Worm (Caenorhabditis elegans): ENCODE results near the gene Y55F3AM.21.

Y55F3AM.21 gene

DNA sequence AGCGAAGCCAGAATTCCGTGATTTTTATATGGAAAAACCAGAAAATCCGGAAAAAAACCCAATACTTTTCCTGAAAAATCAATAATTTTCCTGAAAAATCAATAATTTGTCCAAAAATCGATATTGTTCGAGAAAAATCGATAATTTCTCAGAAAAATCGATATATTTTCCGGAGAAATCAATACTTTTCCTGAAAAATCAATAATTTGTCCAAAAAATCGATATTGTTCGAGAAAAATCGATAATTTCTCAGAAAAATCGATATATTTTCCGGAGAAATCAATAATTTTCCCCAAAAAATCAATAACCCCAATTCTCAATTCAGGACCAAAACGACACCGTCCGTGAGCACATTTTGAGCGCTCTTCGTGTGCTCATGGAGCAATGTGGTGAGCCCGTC is 51.0 kb downstream of the Y55F3AM.21 start:
- peak; percentile 97 for TF ChIP-seq ceh-28 (tag; optimal IDR thresholded peaks at IDR 0.05)
- TF ChIP-seq jun-1 (tag; optimal IDR thresholded peaks at IDR 0.05), result no peak

DNA sequence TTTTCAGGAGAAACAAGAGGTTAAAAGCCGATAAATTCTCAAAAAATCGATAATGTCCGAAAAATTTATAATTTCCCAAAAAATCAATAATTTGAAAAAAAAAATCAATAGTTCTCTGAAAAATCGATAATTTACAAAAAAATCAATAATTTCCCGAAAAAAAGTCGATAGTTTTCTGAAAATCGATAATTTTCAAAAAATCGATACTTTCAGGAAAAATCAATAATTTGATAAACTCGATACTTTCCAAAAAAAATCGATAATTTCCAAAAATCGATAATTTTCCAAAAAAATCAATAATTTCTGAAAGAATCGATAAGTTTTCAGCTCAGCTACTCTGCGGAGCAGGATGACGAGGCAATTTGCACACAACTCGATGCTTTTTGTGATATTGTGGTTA is 51.8 kb downstream of the Y55F3AM.21 start:
- peak; percentile 99 for TF ChIP-seq ceh-28 (tag; optimal IDR thresholded peaks at IDR 0.05)
- no peak for TF ChIP-seq mdl-1 (tag; optimal IDR thresholded peaks at IDR 0.05)

Measured in whole organism, L3 larva.